Worm (Caenorhabditis elegans) whole organism, L2 larva: ENCODE data around the gene C26F1.1.
A peak's percentile ranks its signal among the peaks of the same experiment; 100 is the strongest.

Experiments
- C34F6.9 ChIP-seq: fragments of 150-350 bp; optimal IDR thresholded peaks from 2 replicates; lab custom pipeline; 2014; ENCODE audit warnings: missing biosample characterization, missing genetic modification characterization
- F13H6.1 ChIP-seq: sonication (generic microtip); optimal IDR thresholded peaks from 2 replicates; lab custom pipeline; 2016; ENCODE audit warnings: missing genetic modification characterization, missing compliant biosample characterization
- R02D3.7 ChIP-seq: fragments of 150-350 bp; optimal IDR thresholded peaks from 2 replicates; lab custom pipeline; 2014; ENCODE audit warnings: missing biosample characterization, missing genetic modification characterization
- Y55F3AM.14 ChIP-seq: fragments of 200-800 bp; sonication (Bioruptor generic); optimal IDR thresholded peaks from 2 replicates; lab custom pipeline; 2018; ENCODE audit warnings: mild to moderate bottlenecking, missing genetic modification characterization, missing compliant biosample characterization
- ZK546.5 ChIP-seq: sonication (generic microtip); optimal IDR thresholded peaks from 2 replicates; lab custom pipeline; 2017; ENCODE audit warnings: missing biosample characterization, missing genetic modification characterization
- alr-1 ChIP-seq: fragments of 150-350 bp; optimal IDR thresholded peaks from 2 replicates; lab custom pipeline; 2014; ENCODE audit warnings: missing biosample characterization, missing genetic modification characterization
- aly-2 ChIP-seq: fragments of 150-350 bp; optimal IDR thresholded peaks from 2 replicates; lab custom pipeline; 2014; ENCODE audit warnings: missing biosample characterization, missing genetic modification characterization
- ama-1 ChIP-seq: fragments of 150-350 bp; optimal IDR thresholded peaks from 2 replicates; lab custom pipeline; 2018; ENCODE audit warnings: inconsistent platforms
- blmp-1 ChIP-seq: sonication (generic microtip); optimal IDR thresholded peaks from 2 replicates; lab custom pipeline; 2017; ENCODE audit warnings: missing genetic modification characterization, mild to moderate bottlenecking, missing compliant biosample characterization, antibody characterized with exemption, moderate library complexity; ENCODE audit not compliant: insufficient read depth
- ceh-16 ChIP-seq: fragments of 150-350 bp; optimal IDR thresholded peaks from 2 replicates; lab custom pipeline; 2014; ENCODE audit warnings: missing biosample characterization, missing genetic modification characterization
- ceh-82 ChIP-seq: fragments of 150-350 bp; optimal IDR thresholded peaks from 2 replicates; lab custom pipeline; 2014; ENCODE audit warnings: missing biosample characterization, missing genetic modification characterization
- crh-2 ChIP-seq: sonication (generic microtip); optimal IDR thresholded peaks from 2 replicates; lab custom pipeline; 2017; ENCODE audit warnings: missing biosample characterization, missing genetic modification characterization
- dmd-4 ChIP-seq: sonication (generic microtip); optimal IDR thresholded peaks from 2 replicates; lab custom pipeline; 2017; ENCODE audit warnings: missing biosample characterization, missing genetic modification characterization
- egl-27 ChIP-seq: sonication (generic microtip); optimal IDR thresholded peaks from 3 replicates; lab custom pipeline; 2017; ENCODE audit warnings: missing biosample characterization, missing genetic modification reagents, missing genetic modification characterization
- elt-1 ChIP-seq: fragments of 150-350 bp; optimal IDR thresholded peaks from 2 replicates; lab custom pipeline; 2014; ENCODE audit warnings: missing biosample characterization, missing genetic modification characterization
- elt-3 ChIP-seq: sonication (generic microtip); optimal IDR thresholded peaks from 2 replicates; lab custom pipeline; 2017; ENCODE audit warnings: missing biosample characterization, missing genetic modification characterization
- fos-1 ChIP-seq: fragments of 150-350 bp; optimal IDR thresholded peaks from 2 replicates; lab custom pipeline; 2014; ENCODE audit warnings: missing biosample characterization, missing genetic modification characterization
- gmeb-1 ChIP-seq: fragments of 150-350 bp; optimal IDR thresholded peaks from 2 replicates; lab custom pipeline; 2014; ENCODE audit warnings: missing biosample characterization, missing genetic modification characterization
- lin-11 ChIP-seq: fragments of 150-350 bp; sonication (generic microtip); optimal IDR thresholded peaks from 2 replicates; lab custom pipeline; 2014; ENCODE audit warnings: missing biosample characterization, missing genetic modification characterization, inconsistent platforms, mixed read lengths
- lin-39 ChIP-seq: fragments of 150-350 bp; optimal IDR thresholded peaks from 2 replicates; lab custom pipeline; 2014; ENCODE audit warnings: missing biosample characterization, missing genetic modification reagents, missing genetic modification characterization
- lsy-2 ChIP-seq, 2 experiments: fragments of 150-350 bp in 1 of 2; sonication (generic microtip) in 1 of 2; optimal IDR thresholded peaks; 2 replicates each; lab custom pipeline; 2014 to 2017; ENCODE audit warnings: missing biosample characterization in 2 of 2, missing genetic modification characterization in 2 of 2
- mab-5 ChIP-seq: fragments of 150-350 bp; optimal IDR thresholded peaks from 2 replicates; lab custom pipeline; 2014; ENCODE audit warnings: missing biosample characterization, missing genetic modification characterization
- mbf-1 ChIP-seq: sonication (generic microtip); optimal IDR thresholded peaks from 2 replicates; lab custom pipeline; 2017; ENCODE audit warnings: missing biosample characterization, missing genetic modification characterization
- mdl-1 ChIP-seq, 2 experiments: fragments of 150-350 bp in 1 of 2; sonication (generic microtip) in 1 of 2; optimal IDR thresholded peaks; 2 replicates each; lab custom pipeline; 2017; ENCODE audit warnings: missing biosample characterization in 2 of 2, missing genetic modification characterization in 2 of 2
- nhr-10 ChIP-seq: sonication (generic microtip); optimal IDR thresholded peaks from 2 replicates; lab custom pipeline; 2017; ENCODE audit warnings: missing biosample characterization, missing genetic modification characterization
- nhr-11 ChIP-seq: fragments of 150-350 bp; optimal IDR thresholded peaks from 2 replicates; lab custom pipeline; 2014; ENCODE audit warnings: missing biosample characterization, missing genetic modification characterization
- nhr-12 ChIP-seq: fragments of 150-350 bp; optimal IDR thresholded peaks from 2 replicates; lab custom pipeline; 2014; ENCODE audit warnings: missing biosample characterization, missing genetic modification characterization
- nhr-129 ChIP-seq: fragments of 150-350 bp; optimal IDR thresholded peaks from 2 replicates; lab custom pipeline; 2014; ENCODE audit warnings: missing biosample characterization, missing genetic modification characterization
- nhr-21 ChIP-seq: fragments of 150-350 bp; optimal IDR thresholded peaks from 2 replicates; lab custom pipeline; 2014; ENCODE audit warnings: missing biosample characterization, missing genetic modification characterization
- nhr-23 ChIP-seq: fragments of 150-350 bp; optimal IDR thresholded peaks from 2 replicates; lab custom pipeline; 2014; ENCODE audit warnings: missing biosample characterization, missing genetic modification reagents, missing genetic modification characterization
- nhr-237 ChIP-seq: fragments of 150-350 bp; optimal IDR thresholded peaks from 2 replicates; lab custom pipeline; 2014; ENCODE audit warnings: missing biosample characterization, missing genetic modification characterization
- nhr-6 ChIP-seq: fragments of 150-350 bp; optimal IDR thresholded peaks from 2 replicates; lab custom pipeline; 2014; ENCODE audit warnings: missing biosample characterization, missing genetic modification characterization
- nhr-77 ChIP-seq: fragments of 150-350 bp; optimal IDR thresholded peaks from 2 replicates; lab custom pipeline; 2014; ENCODE audit warnings: missing biosample characterization, missing genetic modification characterization
- peb-1 ChIP-seq: fragments of 150-350 bp; optimal IDR thresholded peaks from 2 replicates; lab custom pipeline; 2014; ENCODE audit warnings: missing biosample characterization, missing genetic modification characterization
- sem-4 ChIP-seq: fragments of 150-350 bp; optimal IDR thresholded peaks from 2 replicates; lab custom pipeline; 2014; ENCODE audit warnings: missing biosample characterization, missing genetic modification reagents, missing genetic modification characterization
- skn-1 ChIP-seq: sonication (generic microtip); optimal IDR thresholded peaks from 2 replicates; lab custom pipeline; 2017; ENCODE audit warnings: missing biosample characterization, missing genetic modification characterization
- sma-3 ChIP-seq: sonication (generic microtip); optimal IDR thresholded peaks from 2 replicates; lab custom pipeline; 2016; ENCODE audit warnings: missing genetic modification reagents, missing genetic modification characterization, missing compliant biosample characterization
- sma-9 ChIP-seq, 2 experiments: fragments of 150-350 bp in 1 of 2; sonication (generic microtip) in 1 of 2; optimal IDR thresholded peaks; 2 replicates each; lab custom pipeline; 2014 to 2016; ENCODE audit warnings: missing genetic modification characterization in 2 of 2, mild to moderate bottlenecking in 1 of 2, missing biosample characterization in 1 of 2, missing compliant biosample characterization in 1 of 2, missing genetic modification reagents in 1 of 2, moderate library complexity in 1 of 2
- snpc-4 ChIP-seq: fragments of 150-350 bp; optimal IDR thresholded peaks from 2 replicates; lab custom pipeline; 2014; ENCODE audit warnings: missing biosample characterization, missing genetic modification characterization
- unc-39 ChIP-seq: fragments of 150-350 bp; optimal IDR thresholded peaks from 2 replicates; lab custom pipeline; 2014; ENCODE audit warnings: missing biosample characterization, missing genetic modification characterization
- unc-55 ChIP-seq: fragments of 150-350 bp; sonication (generic microtip); optimal IDR thresholded peaks from 3 replicates; lab custom pipeline; 2014; ENCODE audit warnings: missing biosample characterization, missing genetic modification reagents, missing genetic modification characterization
- unc-62 ChIP-seq: fragments of 150-350 bp; optimal IDR thresholded peaks from 2 replicates; lab custom pipeline; 2014; ENCODE audit warnings: missing biosample characterization, missing genetic modification reagents, missing genetic modification characterization
- zag-1 ChIP-seq: fragments of 150-350 bp; optimal IDR thresholded peaks from 2 replicates; lab custom pipeline; 2014; ENCODE audit warnings: missing biosample characterization, missing genetic modification characterization
- ztf-1 ChIP-seq: fragments of 200-800 bp; sonication (Bioruptor generic); conservative IDR thresholded peaks from 2 replicates; pipeline ENCODE4 v1.3.6; 2022; ENCODE audit warnings: missing genetic modification characterization, missing compliant biosample characterization
- ztf-11 ChIP-seq: sonication (generic microtip); optimal IDR thresholded peaks from 2 replicates; lab custom pipeline; 2017; ENCODE audit warnings: missing biosample characterization, missing genetic modification characterization
- ztf-4 ChIP-seq: fragments of 150-350 bp; optimal IDR thresholded peaks from 2 replicates; lab custom pipeline; 2014; ENCODE audit warnings: missing biosample characterization, missing genetic modification characterization

C26F1.1 gene

DNA sequence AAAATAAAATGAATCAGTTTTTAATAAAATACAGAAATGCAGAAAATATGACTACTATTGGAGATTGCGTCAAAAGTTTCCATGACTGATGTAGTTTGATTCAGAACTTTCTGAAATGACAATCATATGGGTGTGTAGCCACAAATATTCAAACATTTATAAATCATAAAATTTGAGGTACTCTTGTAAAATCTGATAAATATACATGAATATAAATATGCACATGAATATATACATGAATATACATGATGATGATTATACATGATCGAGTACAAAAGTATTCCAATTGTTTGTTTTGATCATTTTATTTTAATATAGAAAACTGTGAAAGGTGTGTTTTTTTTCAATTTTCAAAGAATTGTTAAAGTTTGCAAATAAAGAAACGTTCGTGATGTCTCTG lies 30.7 kb upstream of the C26F1.1 start, which contains the start of gene T05B11.4:
Gene T05B11.4, minus strand, starts transcription at position 101 of the 400 bp plus-strand sequence.
- TF ChIP-seq gmeb-1 (no peak), ceh-16 (tag; lab: Kevin White, UChicago) (no peak), mdl-1 (tag; optimal IDR thresholded peaks at IDR 0.05; lab: Kevin White, UChicago) (no peak), nhr-237 (no peak), nhr-129 (tag; lab: Kevin White, UChicago) (no peak), unc-62 (GFP tag; lab: Kevin White, UChicago) (no peak), ceh-82 (tag; lab: Kevin White, UChicago) (no peak), unc-55 (GFP tag; lab: Kevin White, UChicago) (no peak), F13H6.1 (tag; lab: Kevin White, UChicago) (no peak), egl-27 (tag; lab: Kevin White, UChicago) (no peak), alr-1 (tag; lab: Kevin White, UChicago) (no peak), unc-39 (tag; lab: Kevin White, UChicago) (no peak), sma-9 (GFP tag; optimal IDR thresholded peaks at IDR 0.05; lab: Kevin White, UChicago) (no peak), sma-9 (tag; optimal IDR thresholded peaks at IDR 0.05; lab: Kevin White, UChicago) (no peak), lsy-2 (tag; optimal IDR thresholded peaks at IDR 0.05; lab: Kevin White, UChicago) (no peak), sma-3 (no peak), nhr-21 (tag; lab: Kevin White, UChicago) (no peak)

DNA sequence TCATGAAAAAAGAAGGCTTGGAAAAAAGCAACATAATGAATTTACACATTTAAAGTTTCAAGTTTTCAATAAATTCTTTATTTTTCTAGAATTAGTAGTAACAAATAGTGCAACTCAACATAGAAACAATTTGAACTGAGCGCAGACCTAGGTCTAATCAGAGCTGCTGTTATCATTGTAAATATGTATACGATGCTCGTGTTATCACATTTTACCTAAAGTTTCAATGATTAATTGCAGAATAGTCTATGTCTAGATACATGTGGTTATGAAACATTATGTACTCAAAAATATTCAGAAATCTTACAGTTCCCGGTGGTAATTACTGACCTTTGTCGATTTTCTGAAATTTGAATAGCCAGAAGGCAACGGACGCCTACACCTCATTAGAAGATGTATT lies 29.2 kb upstream of the C26F1.1 start:
- TF ChIP-seq dmd-4 (tag; lab: Kevin White, UChicago) (no peak), sma-9 (GFP tag; optimal IDR thresholded peaks at IDR 0.05; lab: Kevin White, UChicago) (peak; percentile 14), sma-9 (tag; optimal IDR thresholded peaks at IDR 0.05; lab: Kevin White, UChicago) (no peak), fos-1 (tag; lab: Kevin White, UChicago) (peak; percentile 5), elt-1 (tag; lab: Kevin White, UChicago) (no peak), skn-1 (tag; lab: Kevin White, UChicago) (no peak)

DNA sequence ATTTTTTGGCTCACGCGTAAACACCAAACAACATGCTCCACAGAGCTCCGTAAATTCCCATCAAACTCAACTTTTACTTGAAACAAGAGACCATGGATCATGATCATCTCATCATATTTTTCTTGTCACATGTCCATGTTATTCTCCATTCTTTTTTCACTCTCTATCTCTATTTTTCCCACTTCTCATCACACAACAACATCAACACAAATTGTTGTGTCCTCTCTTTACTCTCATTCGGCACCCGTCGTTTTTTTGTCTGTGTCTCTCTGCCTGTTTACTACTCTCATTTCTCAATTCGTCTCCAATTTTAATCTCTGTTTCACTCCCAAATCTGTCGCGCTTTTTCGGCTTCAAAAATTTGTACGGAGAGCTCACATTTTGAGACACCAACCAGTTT lies 25.9 kb upstream of the C26F1.1 start:
- no peak for TF ChIP-seq ztf-11 (tag; lab: Kevin White, UChicago)
- peak in 1 of 2 experiments; percentile 73 for TF ChIP-seq mdl-1 (tag; optimal IDR thresholded peaks at IDR 0.05; lab: Kevin White, UChicago)
- no peak for TF ChIP-seq mbf-1 (tag; lab: Kevin White, UChicago)
- TF ChIP-seq ceh-82 (tag; lab: Kevin White, UChicago) = no peak
- peak; percentile 69 for TF ChIP-seq sma-9 (GFP tag; optimal IDR thresholded peaks at IDR 0.05; lab: Kevin White, UChicago)
- no peak for TF ChIP-seq sma-9 (tag; optimal IDR thresholded peaks at IDR 0.05; lab: Kevin White, UChicago)
- TF ChIP-seq sma-3 = peak; percentile 21
- no peak for TF ChIP-seq unc-39 (tag; lab: Kevin White, UChicago)
- no peak for TF ChIP-seq R02D3.7 (tag; lab: Kevin White, UChicago)
- TF ChIP-seq aly-2 = no peak
- TF ChIP-seq F13H6.1 (tag; lab: Kevin White, UChicago) = peak; percentile 36
- no peak for TF ChIP-seq Y55F3AM.14
- TF ChIP-seq nhr-6 = no peak
- TF ChIP-seq nhr-129 (tag; lab: Kevin White, UChicago) = peak; percentile 87
- peak; percentile 80 for TF ChIP-seq unc-55 (GFP tag; lab: Kevin White, UChicago)
- TF ChIP-seq nhr-23 (tag; lab: Kevin White, UChicago) = no peak
- TF ChIP-seq lin-39 (tag; lab: Kevin White, UChicago) = no peak
- TF ChIP-seq snpc-4 (tag; lab: Kevin White, UChicago) = no peak
- TF ChIP-seq mab-5 (tag; lab: Kevin White, UChicago) = peak; percentile 81
- no peak for TF ChIP-seq lin-11 (tag; lab: Kevin White, UChicago)
- no peak for TF ChIP-seq nhr-237
- no peak for TF ChIP-seq ztf-1 (GFP tag; lab: Robert Waterston, UW)
- peak in 1 of 2 experiments; percentile 70 for TF ChIP-seq lsy-2 (tag; optimal IDR thresholded peaks at IDR 0.05; lab: Kevin White, UChicago)
- no peak for TF ChIP-seq skn-1 (tag; lab: Kevin White, UChicago)
- no peak for TF ChIP-seq ztf-4
- TF ChIP-seq zag-1 (tag; lab: Kevin White, UChicago) = peak; percentile 12
- no peak for TF ChIP-seq alr-1 (tag; lab: Kevin White, UChicago)
- peak; percentile 12 for TF ChIP-seq nhr-21 (tag; lab: Kevin White, UChicago)
- peak; percentile 23 for TF ChIP-seq fos-1 (tag; lab: Kevin White, UChicago)
- no peak for TF ChIP-seq dmd-4 (tag; lab: Kevin White, UChicago)
- TF ChIP-seq blmp-1 (tag; lab: Kevin White, UChicago) = no peak
- no peak for TF ChIP-seq nhr-11 (tag; lab: Kevin White, UChicago)
- no peak for TF ChIP-seq nhr-12 (tag; lab: Kevin White, UChicago)
- TF ChIP-seq peb-1 (tag; lab: Kevin White, UChicago) = no peak
- peak; percentile 60 for TF ChIP-seq egl-27 (tag; lab: Kevin White, UChicago)
- TF ChIP-seq gmeb-1 = peak; percentile 40
- no peak for TF ChIP-seq elt-1 (tag; lab: Kevin White, UChicago)
- peak; percentile 75 for TF ChIP-seq crh-2 (tag; lab: Kevin White, UChicago)
- TF ChIP-seq ama-1 = no peak
- TF ChIP-seq nhr-10 (tag; lab: Kevin White, UChicago) = no peak
- TF ChIP-seq ZK546.5 (tag; lab: Kevin White, UChicago) = no peak
- no peak for TF ChIP-seq ceh-16 (tag; lab: Kevin White, UChicago)
- no peak for TF ChIP-seq nhr-77
- TF ChIP-seq sem-4 (tag; lab: Kevin White, UChicago) = no peak
- TF ChIP-seq C34F6.9 (tag; lab: Kevin White, UChicago) = peak; percentile 82
- TF ChIP-seq elt-3 (tag; lab: Kevin White, UChicago) = no peak
